Worm (Caenorhabditis elegans): ENCODE measurements around the gene ZK418.2.

ZK418.2 gene

DNA sequence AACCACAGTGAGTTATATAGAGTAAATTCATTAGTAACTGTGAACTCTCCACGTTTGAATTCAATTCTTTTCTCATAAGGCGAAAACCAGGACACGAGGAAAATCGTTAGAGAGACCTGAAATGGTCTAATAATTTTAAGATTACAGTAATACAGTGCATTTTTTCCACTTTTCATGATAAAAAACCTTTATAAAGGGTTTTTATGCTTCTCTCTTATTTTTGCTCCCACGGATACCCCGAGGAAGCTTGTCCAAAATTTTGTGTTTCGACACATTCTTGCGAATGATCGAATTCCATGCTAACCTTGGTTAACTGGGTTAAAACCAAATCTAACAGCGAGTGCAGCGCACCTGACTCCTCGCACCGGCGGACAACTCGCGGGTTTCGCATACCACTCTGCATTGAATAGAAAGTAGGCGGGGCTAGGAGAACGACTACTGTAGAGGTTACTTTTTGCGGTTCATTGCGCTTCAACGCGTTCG is 49.1 kb downstream of the ZK418.2 start:
- TF ChIP-seq hlh-15 (tag; optimal IDR thresholded peaks at IDR 0.05) = no peak
- TF ChIP-seq ama-1 (optimal IDR thresholded peaks at IDR 0.05) = peak; percentile 58
- TF ChIP-seq pag-3 (tag; optimal IDR thresholded peaks at IDR 0.05; ENCODE audit: borderline replicate concordance) = no peak
- no peak for TF ChIP-seq lin-11 (tag; optimal IDR thresholded peaks at IDR 0.05)
- no peak for TF ChIP-seq ceh-14 (tag; optimal IDR thresholded peaks at IDR 0.05)
- TF ChIP-seq hlh-30 (tag; optimal IDR thresholded peaks at IDR 0.05; ENCODE audit: insufficient read depth) = peak; percentile 59
- TF ChIP-seq pqm-1 (tag; optimal IDR thresholded peaks at IDR 0.05) = no peak
- TF ChIP-seq hlh-6 (tag; optimal IDR thresholded peaks at IDR 0.05) = no peak
- no peak for TF ChIP-seq elt-2 (tag; optimal IDR thresholded peaks at IDR 0.05)
- no peak for TF ChIP-seq unc-55 (GFP tag; optimal IDR thresholded peaks at IDR 0.05)
- no peak for TF ChIP-seq unc-42 (tag; optimal IDR thresholded peaks at IDR 0.05)
- TF ChIP-seq ref-2 (tag; optimal IDR thresholded peaks at IDR 0.05) = peak; percentile 13
- no peak for TF ChIP-seq sdc-2 (tag; optimal IDR thresholded peaks at IDR 0.05)
- TF ChIP-seq pha-2 (tag; optimal IDR thresholded peaks at IDR 0.05) = no peak
- TF ChIP-seq C38D4.7 (GFP tag; optimal IDR thresholded peaks at IDR 0.05) = no peak
- no peak for TF ChIP-seq pat-9 (tag; optimal IDR thresholded peaks at IDR 0.05)
- TF ChIP-seq F13H6.1 (tag; optimal IDR thresholded peaks at IDR 0.05) = no peak
- no peak for TF ChIP-seq sox-4 (tag; optimal IDR thresholded peaks at IDR 0.05)
- no peak for TF ChIP-seq nfya-1 (tag; optimal IDR thresholded peaks at IDR 0.05)
- TF ChIP-seq hlh-8 (tag; optimal IDR thresholded peaks at IDR 0.05) = no peak

DNA sequence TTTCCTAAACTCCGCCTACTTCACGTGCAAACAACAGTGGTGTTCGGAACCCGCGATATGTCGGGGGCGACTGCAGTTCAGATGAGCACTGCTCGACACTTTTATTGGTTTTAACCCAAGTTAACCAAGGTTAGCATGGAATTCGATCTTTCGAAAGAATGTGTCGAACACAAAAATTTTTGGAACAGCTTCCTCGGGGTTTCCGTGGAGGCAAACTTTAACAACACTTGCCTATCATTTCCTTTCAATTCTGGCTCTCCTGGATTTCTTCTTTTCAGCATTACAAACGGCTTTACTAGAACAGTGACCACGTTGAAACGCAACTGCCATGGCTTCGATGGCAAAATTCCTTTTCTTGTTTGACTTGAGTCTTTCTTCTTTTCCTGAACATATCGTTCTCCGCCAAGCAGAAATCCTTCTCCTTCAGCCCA is 50.2 kb downstream of the ZK418.2 start:
- TF ChIP-seq sdc-2 (tag; optimal IDR thresholded peaks at IDR 0.05) = no peak
- TF ChIP-seq T23F11.4 (GFP tag; optimal IDR thresholded peaks at IDR 0.05) = no peak
- TF ChIP-seq ztf-16 (tag; optimal IDR thresholded peaks at IDR 0.05) = no peak
- TF ChIP-seq unc-86 (tag; optimal IDR thresholded peaks at IDR 0.05) = no peak
- TF ChIP-seq elt-2 (tag; optimal IDR thresholded peaks at IDR 0.05) = peak; percentile 11
- TF ChIP-seq ama-1 (optimal IDR thresholded peaks at IDR 0.05) = peak; percentile 87
- no peak for TF ChIP-seq F13H6.1 (tag; optimal IDR thresholded peaks at IDR 0.05)

DNA sequence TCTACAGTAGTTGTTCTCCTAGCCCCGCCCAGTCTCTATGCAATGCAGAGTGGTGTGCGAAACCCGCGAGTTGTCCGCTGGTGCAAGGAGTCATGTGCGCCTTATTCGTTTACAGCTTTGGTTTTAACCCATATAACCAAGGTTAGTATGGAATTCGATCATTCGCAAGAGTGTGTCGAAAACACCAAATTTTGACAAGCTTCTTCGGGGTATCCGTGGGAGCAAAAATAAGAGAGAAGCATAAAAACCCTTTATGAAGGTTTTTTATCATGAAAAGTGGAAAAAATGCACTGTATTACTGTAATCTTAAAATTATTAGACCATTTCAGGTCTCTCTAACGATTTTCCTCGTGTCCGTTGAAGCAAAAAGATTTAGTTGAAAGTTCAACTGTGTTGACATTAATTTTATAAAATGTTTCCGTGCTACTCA is 51.0 kb downstream of the ZK418.2 start:
- TF ChIP-seq ceh-14 (tag; optimal IDR thresholded peaks at IDR 0.05) = no peak
- no peak for TF ChIP-seq hlh-13 (GFP tag; optimal IDR thresholded peaks at IDR 0.05)
- TF ChIP-seq ztf-16 (tag; optimal IDR thresholded peaks at IDR 0.05) = no peak
- TF ChIP-seq pha-2 (tag; optimal IDR thresholded peaks at IDR 0.05) = no peak
- TF ChIP-seq hlh-30 (tag; optimal IDR thresholded peaks at IDR 0.05; ENCODE audit: insufficient read depth) = peak; percentile 25
- TF ChIP-seq ets-4 (tag; optimal IDR thresholded peaks at IDR 0.05) = no peak
- peak; percentile 39 for TF ChIP-seq ama-1 (optimal IDR thresholded peaks at IDR 0.05)
- no peak for TF ChIP-seq ceh-18 (tag; optimal IDR thresholded peaks at IDR 0.05)
- TF ChIP-seq elt-4 (tag; optimal IDR thresholded peaks at IDR 0.05) = no peak
